Worm (Caenorhabditis elegans): ENCODE measurements around the gene F42A10.6.

F42A10.6 gene

ce11 chrIII:6207881-6208280, 31.2 kb upstream of the F42A10.6 start, which contains the start of gene C23G10.2 (continued):
- 0 out of 2 replicates have a peak, but pooled peaks have one; percentile 27 for TF ChIP-seq nfyb-1 (GFP tag; IDR thresholded peaks at IDR 0.05)
- no peak for TF ChIP-seq Y53G8AR.9 (GFP tag; conservative IDR thresholded peaks at IDR 0.05)
- no peak for TF ChIP-seq F52B5.7 (tag; optimal IDR thresholded peaks at IDR 0.05)
- no peak for TF ChIP-seq ceh-91 (GFP tag; IDR thresholded peaks at IDR 0.05)
- no peak for TF ChIP-seq gei-17 (GFP tag; optimal IDR thresholded peaks at IDR 0.05)
- no peak for TF ChIP-seq aptf-3 (GFP tag; IDR thresholded peaks at IDR 0.05)
- TF ChIP-seq ztf-18 (tag; optimal IDR thresholded peaks at IDR 0.05): no peak
- TF ChIP-seq sptf-2 (GFP tag; optimal IDR thresholded peaks at IDR 0.05): no peak
- TF ChIP-seq mxl-1 (tag; optimal IDR thresholded peaks at IDR 0.05): no peak
- no peak for TF ChIP-seq ets-4 (GFP tag; optimal IDR thresholded peaks at IDR 0.05)
- no peak for TF ChIP-seq zim-3 (tag; optimal IDR thresholded peaks at IDR 0.05)
- no peak for TF ChIP-seq ztf-6 (GFP tag; IDR thresholded peaks at IDR 0.05)
- no peak for TF ChIP-seq egl-44 (GFP tag; IDR thresholded peaks at IDR 0.05)
- TF ChIP-seq hsf-1 (GFP tag; IDR thresholded peaks at IDR 0.05): peak; percentile 61
- TF ChIP-seq B0336.3 (GFP tag; IDR thresholded peaks at IDR 0.05): peak; percentile 48; the same call in 1 of the 2 replicates
- TF ChIP-seq lsl-1 (GFP tag; optimal IDR thresholded peaks at IDR 0.05): peak; percentile 1
- TF ChIP-seq ztf-25 (GFP tag; IDR thresholded peaks at IDR 0.05): no peak
- TF ChIP-seq ztf-28 (GFP tag; IDR thresholded peaks at IDR 0.05): no peak
- peak; percentile 75; the same call in 1 of the 2 replicates for TF ChIP-seq F39B2.1 (GFP tag; IDR thresholded peaks at IDR 0.05)
- TF ChIP-seq F57A8.1 (GFP tag; optimal IDR thresholded peaks at IDR 0.05): no peak
- no peak for TF ChIP-seq dpff-1 (tag; optimal IDR thresholded peaks at IDR 0.05)
- TF ChIP-seq egrh-3 (GFP tag; IDR thresholded peaks at IDR 0.05): no peak
- no peak for TF ChIP-seq lag-1 (GFP tag; IDR thresholded peaks at IDR 0.05)
- no peak for TF ChIP-seq bed-1 (GFP tag; IDR thresholded peaks at IDR 0.05)
- peak; percentile 18 for TF ChIP-seq atf-7 (tag; optimal IDR thresholded peaks at IDR 0.05)
- peak; percentile 62 for TF ChIP-seq rcor-1 (GFP tag; IDR thresholded peaks at IDR 0.05)
- peak; percentile 83 for TF ChIP-seq F49E8.2 (tag; optimal IDR thresholded peaks at IDR 0.05; ENCODE audit: insufficient read depth)
- no peak for TF ChIP-seq hlh-26 (GFP tag; conservative IDR thresholded peaks at IDR 0.05)
- no peak for TF ChIP-seq lsy-27 (tag; optimal IDR thresholded peaks at IDR 0.05; ENCODE audit: borderline replicate concordance, insufficient read depth)
- no peak for TF ChIP-seq aptf-2 (GFP tag; conservative IDR thresholded peaks at IDR 0.05)
- TF ChIP-seq F33H1.4 (GFP tag; IDR thresholded peaks at IDR 0.05): peak; percentile 32
- TF ChIP-seq unc-62 (GFP tag; optimal IDR thresholded peaks at IDR 0.05): no peak
- no peak for TF ChIP-seq hmg-20 (GFP tag; IDR thresholded peaks at IDR 0.05)
- 0 out of 2 replicates have a peak, but pooled peaks have one; percentile 7 for TF ChIP-seq zfh-2 (GFP tag; conservative IDR thresholded peaks at IDR 0.05)
- TF ChIP-seq F22D6.2 (tag; optimal IDR thresholded peaks at IDR 0.05): no peak
- no peak for TF ChIP-seq madf-10 (tag; optimal IDR thresholded peaks at IDR 0.05)
- TF ChIP-seq B0261.1 (tag; optimal IDR thresholded peaks at IDR 0.05): no peak
- no peak for TF ChIP-seq let-607 (tag; optimal IDR thresholded peaks at IDR 0.05)

ce11 chrIII:6207046-6207445, 30.4 kb upstream of the F42A10.6 start:
- TF ChIP-seq lag-1 (GFP tag; IDR thresholded peaks at IDR 0.05) (no peak), pha-4 (tag; optimal IDR thresholded peaks at IDR 0.05) (no peak), D2030.7 (GFP tag; IDR thresholded peaks at IDR 0.05) (peak; percentile 18; the same call in 1 of the 2 replicates), unc-62 (GFP tag; optimal IDR thresholded peaks at IDR 0.05) (no peak), die-1 (tag; optimal IDR thresholded peaks at IDR 0.05) (no peak), ceh-91 (GFP tag; IDR thresholded peaks at IDR 0.05) (no peak), nfya-1 (tag; optimal IDR thresholded peaks at IDR 0.05; ENCODE audit: borderline replicate concordance, insufficient read depth) (no peak), cebp-2 (GFP tag; IDR thresholded peaks at IDR 0.05) (no peak), athp-1 (tag; optimal IDR thresholded peaks at IDR 0.05) (no peak), Y56A3A.18 (GFP tag; IDR thresholded peaks at IDR 0.05) (no peak), mxl-1 (tag; optimal IDR thresholded peaks at IDR 0.05) (no peak), efl-1 (GFP tag; optimal IDR thresholded peaks at IDR 0.05) (no peak), dox-1 (GFP tag; IDR thresholded peaks at IDR 0.05) (peak; percentile 56; the same call in 1 of the 2 replicates), hrde-1 (tag; optimal IDR thresholded peaks at IDR 0.05; ENCODE audit: borderline replicate concordance) (no peak), ZK185.1 (tag; optimal IDR thresholded peaks at IDR 0.05; ENCODE audit: poor library complexity, severe bottlenecking) (no peak), nhr-80 (tag; optimal IDR thresholded peaks at IDR 0.05) (no peak)

Data from whole organism, young adult.